Fruit fly (Drosophila melanogaster) whole organism, embryonic: ENCODE measurements around the gene qtc.
A peak's percentile ranks its signal among the peaks of the same experiment; 100 is the strongest.

Experiments used
- Adf1 ChIP-seq: fragments of 200-800 bp; sonication (Bioruptor generic); IDR thresholded peaks from 2 replicates; pipeline ENCODE4 v1.3.6; 2022; ENCODE audit warnings: missing biosample characterization, missing genetic modification characterization
- B-H2 ChIP-seq: fragments of 200-800 bp; sonication (Bioruptor generic); optimal IDR thresholded peaks from 2 replicates; lab custom pipeline; 2018; ENCODE audit warnings: missing biosample characterization, mild to moderate bottlenecking, missing genetic modification characterization
- Bdp1 ChIP-seq: fragments of 200-800 bp; sonication (Bioruptor generic); optimal IDR thresholded peaks from 3 replicates; lab custom pipeline; 2016; ENCODE audit warnings: missing biosample characterization, missing genetic modification characterization
- CG10462 ChIP-seq: fragments of 200-800 bp; sonication (Bioruptor generic); optimal IDR thresholded peaks from 2 replicates; lab custom pipeline; 2016; ENCODE audit warnings: missing biosample characterization, missing genetic modification characterization
- CG10543 ChIP-seq: fragments of 200-800 bp; sonication (Bioruptor generic); optimal IDR thresholded peaks from 3 replicates; lab custom pipeline; 2017; ENCODE audit warnings: missing biosample characterization, mild to moderate bottlenecking, missing genetic modification characterization, moderate library complexity
- CG12104 ChIP-seq: fragments of 200-800 bp; sonication (Bioruptor generic); optimal IDR thresholded peaks from 3 replicates; lab custom pipeline; 2016; ENCODE audit warnings: missing biosample characterization, missing genetic modification characterization
- CG12769 ChIP-seq: fragments of 200-800 bp; sonication (Bioruptor generic); optimal IDR thresholded peaks from 2 replicates; lab custom pipeline; 2019; ENCODE audit warnings: missing biosample characterization, mild to moderate bottlenecking, missing genetic modification characterization, moderate library complexity
- CG13287 ChIP-seq: fragments of 200-800 bp; sonication (Bioruptor generic); IDR thresholded peaks from 2 replicates; pipeline ENCODE4 v1.3.6; 2022; ENCODE audit warnings: missing biosample characterization, missing genetic modification characterization; ENCODE audit not compliant: partially characterized antibody
- CG15269 ChIP-seq: fragments of 200-800 bp; sonication (Bioruptor generic); optimal IDR thresholded peaks from 2 replicates; lab custom pipeline; 2018; ENCODE audit warnings: missing biosample characterization, mild to moderate bottlenecking, missing genetic modification characterization, moderate library complexity
- CG1603 ChIP-seq: fragments of 200-800 bp; sonication (Bioruptor generic); optimal IDR thresholded peaks from 2 replicates; lab custom pipeline; 2019; ENCODE audit warnings: missing biosample characterization, mild to moderate bottlenecking, missing genetic modification characterization, moderate library complexity
- CG17328 ChIP-seq: fragments of 200-800 bp; sonication (Bioruptor generic); IDR thresholded peaks from 2 replicates; pipeline ENCODE4 v1.3.6; 2022; ENCODE audit warnings: missing biosample characterization, missing genetic modification characterization
- CG18764 ChIP-seq: fragments of 200-800 bp; sonication (Bioruptor generic); optimal IDR thresholded peaks from 3 replicates; lab custom pipeline; 2016; ENCODE audit warnings: missing biosample characterization, missing genetic modification characterization
- CG31365 ChIP-seq: fragments of 200-800 bp; sonication (Bioruptor generic); optimal IDR thresholded peaks from 2 replicates; lab custom pipeline; 2018; ENCODE audit warnings: missing biosample characterization, mild to moderate bottlenecking, missing genetic modification characterization
- CG32532 ChIP-seq: fragments of 200-800 bp; sonication (Bioruptor generic); IDR thresholded peaks from 2 replicates; pipeline ENCODE4 v1.3.6; 2022; ENCODE audit warnings: missing biosample characterization, missing genetic modification characterization
- CG32772 ChIP-seq: fragments of 200-800 bp; sonication (Bioruptor generic); IDR thresholded peaks from 2 replicates; pipeline ENCODE4 v1.3.6; 2022; ENCODE audit warnings: missing biosample characterization, missing genetic modification characterization
- CG5953 ChIP-seq: fragments of 200-800 bp; sonication (Bioruptor generic); IDR thresholded peaks from 2 replicates; pipeline ENCODE4 v1.3.6; 2022; ENCODE audit warnings: missing biosample characterization, missing genetic modification characterization
- CG7786 ChIP-seq: fragments of 200-800 bp; sonication (Bioruptor generic); optimal IDR thresholded peaks from 2 replicates; lab custom pipeline; 2016; ENCODE audit warnings: missing biosample characterization, missing genetic modification characterization
- CG8359 ChIP-seq: fragments of 200-800 bp; sonication (Bioruptor generic); optimal IDR thresholded peaks from 2 replicates; lab custom pipeline; 2017; ENCODE audit warnings: missing biosample characterization, mild to moderate bottlenecking, missing genetic modification characterization, borderline replicate concordance
- CG9797 ChIP-seq: fragments of 200-800 bp; sonication (Bioruptor generic); optimal IDR thresholded peaks from 3 replicates; lab custom pipeline; 2018; ENCODE audit warnings: missing biosample characterization, mild to moderate bottlenecking, missing genetic modification characterization
- Camta ChIP-seq: fragments of 200-800 bp; sonication (Bioruptor generic); optimal IDR thresholded peaks from 2 replicates; lab custom pipeline; 2016; ENCODE audit warnings: missing biosample characterization, missing genetic modification characterization
- Elba2 ChIP-seq: fragments of 200-800 bp; sonication (Bioruptor generic); optimal IDR thresholded peaks from 3 replicates; lab custom pipeline; 2016; ENCODE audit warnings: missing biosample characterization, missing genetic modification characterization
- Hsf ChIP-seq: fragments of 200-800 bp; sonication (Bioruptor generic); optimal IDR thresholded peaks from 3 replicates; lab custom pipeline; 2016; ENCODE audit warnings: missing biosample characterization, missing genetic modification characterization
- NC2β ChIP-seq: fragments of 200-800 bp; sonication (Bioruptor generic); optimal IDR thresholded peaks from 2 replicates; lab custom pipeline; 2016; ENCODE audit warnings: missing biosample characterization, missing genetic modification characterization
- NFAT ChIP-seq: fragments of 200-800 bp; sonication (Bioruptor generic); IDR thresholded peaks from 2 replicates; pipeline ENCODE4 v1.3.6; 2022; ENCODE audit warnings: missing biosample characterization, missing genetic modification characterization
- Poxn ChIP-seq: fragments of 200-800 bp; sonication (Bioruptor generic); IDR thresholded peaks from 2 replicates; pipeline ENCODE4 v1.3.6; 2022; ENCODE audit warnings: missing biosample characterization, missing genetic modification characterization
- Trl ChIP-seq, 3 experiments: fragments of >200 bp in 2 of 3; fragments of 200-800 bp in 1 of 3; sonication (Bioruptor generic) in 1 of 3; optimal IDR thresholded peaks; 2 replicates in 1 of 3; 3 replicates in 2 of 3; lab custom pipeline; 2016 to 2017; ENCODE audit warnings: missing biosample characterization in 1 of 3, missing genetic modification characterization in 1 of 3
- Usf ChIP-seq: fragments of 200-800 bp; sonication (Bioruptor generic); optimal IDR thresholded peaks from 2 replicates; lab custom pipeline; 2017; ENCODE audit warnings: missing genotype, missing biosample characterization, missing genetic modification characterization
- Xrp1 ChIP-seq: fragments of 200-800 bp; sonication (Bioruptor generic); IDR thresholded peaks from 2 replicates; pipeline ENCODE4 v1.3.6; 2022; ENCODE audit warnings: missing biosample characterization, missing genetic modification characterization
- aop ChIP-seq: fragments of 200-800 bp; sonication (Bioruptor generic); IDR thresholded peaks from 2 replicates; pipeline ENCODE4 v1.3.6; 2022; ENCODE audit warnings: missing biosample characterization, missing genetic modification characterization
- az2 ChIP-seq: fragments of 200-800 bp; sonication (Bioruptor generic); optimal IDR thresholded peaks from 3 replicates; lab custom pipeline; 2016; ENCODE audit warnings: missing biosample characterization, missing genetic modification characterization
- bab2 ChIP-seq: fragments of 200-800 bp; sonication (Bioruptor generic); optimal IDR thresholded peaks from 2 replicates; lab custom pipeline; 2016; ENCODE audit warnings: missing biosample characterization, missing genetic modification characterization
- cad ChIP-seq: fragments of >200 bp; optimal IDR thresholded peaks from 2 replicates; lab custom pipeline; 2017; ENCODE audit warnings: missing biosample characterization, missing genetic modification characterization
- chinmo ChIP-seq: fragments of 200-800 bp; sonication (Bioruptor generic); IDR thresholded peaks from 4 replicates; pipeline ENCODE4 v1.3.6; 2022; ENCODE audit warnings: missing biosample characterization, missing genetic modification characterization; ENCODE audit not compliant: partially characterized antibody
- chm ChIP-seq: fragments of 200-800 bp; sonication (Bioruptor generic); IDR thresholded peaks from 2 replicates; pipeline ENCODE4 v1.3.6; 2022; ENCODE audit warnings: missing biosample characterization, missing genetic modification characterization
- ci ChIP-seq: fragments of 200-800 bp; sonication (Bioruptor generic); IDR thresholded peaks from 3 replicates; pipeline ENCODE4 v1.3.6; 2022; ENCODE audit warnings: missing biosample characterization, missing genetic modification characterization
- da ChIP-seq: fragments of 200-800 bp; sonication (Bioruptor generic); optimal IDR thresholded peaks from 2 replicates; lab custom pipeline; 2016; ENCODE audit warnings: missing biosample characterization, missing genetic modification characterization
- dm ChIP-seq: fragments of 200-800 bp; sonication (Bioruptor generic); optimal IDR thresholded peaks from 3 replicates; lab custom pipeline; 2016; ENCODE audit warnings: missing biosample characterization, missing genetic modification characterization
- en ChIP-seq: fragments of 200-800 bp; sonication (Bioruptor generic); optimal IDR thresholded peaks from 2 replicates; lab custom pipeline; 2016; ENCODE audit warnings: missing biosample characterization, missing genetic modification characterization
- ftz-f1 ChIP-seq: fragments of 200-800 bp; sonication (Bioruptor generic); optimal IDR thresholded peaks from 2 replicates; lab custom pipeline; 2016; ENCODE audit warnings: missing biosample characterization, missing genetic modification characterization
- her ChIP-seq: fragments of 200-800 bp; sonication (Bioruptor generic); optimal IDR thresholded peaks from 2 replicates; lab custom pipeline; 2016; ENCODE audit warnings: missing biosample characterization, missing genetic modification characterization
- lbe ChIP-seq: fragments of 200-800 bp; sonication (Bioruptor generic); optimal IDR thresholded peaks from 2 replicates; lab custom pipeline; 2016; ENCODE audit warnings: missing biosample characterization, mild to moderate bottlenecking, missing genetic modification characterization
- onecut ChIP-seq: fragments of 200-800 bp; sonication (Bioruptor generic); IDR thresholded peaks from 2 replicates; pipeline ENCODE4 v1.3.6; 2022; ENCODE audit warnings: missing biosample characterization, missing genetic modification characterization
- rib ChIP-seq: fragments of 200-800 bp; sonication (Bioruptor generic); IDR thresholded peaks from 2 replicates; pipeline ENCODE4 v1.3.6; 2022; ENCODE audit warnings: missing biosample characterization, missing genetic modification characterization
- row ChIP-seq: fragments of 200-800 bp; sonication (Bioruptor generic); IDR thresholded peaks from 3 replicates; pipeline ENCODE4 v1.3.6; 2022; ENCODE audit warnings: missing biosample characterization, missing genetic modification characterization
- sens ChIP-seq: fragments of 200-800 bp; sonication (Bioruptor generic); peaks from one replicate; lab custom pipeline; 2016; ENCODE audit warnings: missing biosample characterization, missing genetic modification characterization
- unc-4 ChIP-seq: fragments of 200-800 bp; sonication (Bioruptor generic); IDR thresholded peaks from 2 replicates; pipeline ENCODE4 v1.3.6; 2022; ENCODE audit warnings: missing biosample characterization, missing genetic modification characterization; ENCODE audit not compliant: partially characterized antibody
- unpg ChIP-seq: fragments of 200-800 bp; sonication (Bioruptor generic); optimal IDR thresholded peaks from 3 replicates; lab custom pipeline; 2018; ENCODE audit warnings: missing biosample characterization, mild to moderate bottlenecking, missing genetic modification characterization, moderate library complexity
- zfh1 ChIP-seq: fragments of 200-800 bp; sonication (Bioruptor generic); IDR thresholded peaks from 3 replicates; pipeline ENCODE4 v1.3.6; 2022; ENCODE audit warnings: missing biosample characterization, missing genetic modification characterization

qtc gene

DNA sequence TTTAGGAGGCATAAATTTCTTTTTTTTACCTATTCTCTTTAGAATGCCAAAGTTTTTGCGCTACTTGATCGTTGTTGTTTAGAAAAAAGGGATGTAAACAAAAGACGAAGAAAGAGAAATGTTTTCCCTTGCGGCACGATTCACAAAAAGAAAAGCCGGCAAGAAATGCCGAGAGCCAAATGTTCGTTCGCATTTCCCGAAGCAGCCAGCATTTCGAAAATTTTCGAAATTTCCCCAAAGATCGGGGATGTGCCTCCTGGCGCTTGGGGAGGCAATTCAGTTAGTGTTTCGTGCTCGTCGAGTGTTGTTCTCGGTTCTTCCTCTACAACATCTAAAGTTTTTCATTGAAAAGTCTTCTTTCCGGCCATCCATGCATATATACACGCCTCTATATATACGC, 40.0 kb downstream of the qtc start, which contains the start of gene Msp300 (continued):
- TF ChIP-seq CG10543 = peak; percentile 13
- TF ChIP-seq CG32532 (GFP tag; lab: Robert Waterston, UW) = 0 out of 2 replicates have a peak, but pooled peaks have one; percentile 5
- no peak for TF ChIP-seq NC2β (GFP tag; lab: Kevin White, UChicago)
- no peak for TF ChIP-seq dm
- no peak for TF ChIP-seq CG8359 (GFP tag; lab: Kevin White, UChicago)
- 0 out of 3 replicates have a peak, but pooled peaks have one; percentile 43 for TF ChIP-seq ci
- no peak for TF ChIP-seq cad (GFP tag; lab: Kevin White, UChicago)
- no peak for TF ChIP-seq CG7786 (GFP tag; lab: Kevin White, UChicago)
- peak; percentile 39 for TF ChIP-seq CG12769

DNA sequence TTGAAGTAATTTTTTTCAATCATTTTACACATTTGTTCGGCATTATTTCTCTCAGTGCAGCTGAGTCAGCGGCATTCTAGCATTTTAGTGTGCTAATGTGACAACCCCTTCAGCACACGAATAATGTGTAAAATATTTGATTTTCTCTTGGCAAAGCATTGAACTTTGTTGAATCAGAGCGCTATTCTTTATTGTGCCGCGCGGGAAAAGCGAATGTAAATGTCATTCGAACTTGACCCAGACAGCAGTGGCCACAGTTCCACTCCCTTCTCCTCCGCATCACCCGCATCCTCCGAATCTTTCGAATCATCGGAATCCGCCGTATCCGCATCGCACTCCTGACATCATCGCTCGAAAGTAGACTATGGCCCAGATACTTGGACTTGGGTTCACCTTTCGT, 43.1 kb downstream of the qtc start:
- no peak for TF ChIP-seq CG1603 (tag; lab: Kevin White, UChicago)
- no peak for TF ChIP-seq rib (GFP tag; lab: Robert Waterston, UW)
- 0 out of 3 replicates have a peak, but pooled peaks have one; percentile 33 for TF ChIP-seq zfh1 (GFP tag; lab: Robert Waterston, UW)
- no peak for TF ChIP-seq bab2 (GFP tag; lab: Kevin White, UChicago)
- TF ChIP-seq chm (GFP tag; lab: Robert Waterston, UW) = no peak
- TF ChIP-seq sens (GFP tag; lab: Kevin White, UChicago) = peak; percentile 74
- no peak for TF ChIP-seq CG12104 (GFP tag; lab: Kevin White, UChicago)
- TF ChIP-seq Usf (GFP tag; lab: Kevin White, UChicago) = no peak

DNA sequence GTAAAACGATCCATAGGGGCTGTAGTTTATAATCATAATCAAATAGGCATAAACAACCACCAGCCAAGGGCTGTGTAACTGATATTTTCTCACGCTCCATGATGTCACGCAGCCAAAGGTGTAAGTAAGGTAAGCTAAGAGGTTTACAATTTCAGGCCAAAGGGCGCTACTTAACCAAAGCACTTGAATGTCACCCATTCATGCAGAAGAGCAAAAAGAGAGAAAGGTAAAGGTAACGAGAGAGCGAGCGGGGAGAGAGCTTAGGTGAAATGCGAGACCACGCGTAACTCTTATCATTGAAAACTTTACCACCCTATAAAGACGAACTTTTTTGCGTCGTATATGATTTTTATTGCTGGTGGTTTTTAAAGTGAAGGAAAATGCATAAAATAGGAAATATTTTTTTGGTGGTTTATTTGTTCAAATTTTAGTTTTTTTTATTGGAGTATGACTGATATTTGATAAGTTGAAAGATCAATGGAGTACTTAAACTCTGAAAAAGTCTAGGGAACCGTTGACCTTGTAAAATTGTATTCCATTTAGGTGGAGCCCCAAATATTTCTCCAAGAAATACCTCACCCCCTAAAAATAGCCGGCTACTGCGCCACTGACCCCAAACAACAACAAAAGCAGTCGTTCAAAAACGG, 47.1 kb downstream of the qtc start:
- TF ChIP-seq CG32772 (GFP tag; lab: Robert Waterston, UW) (peak; percentile 91), onecut (peak; percentile 85), Poxn (peak; percentile 88), Trl (optimal IDR thresholded peaks at IDR 0.05; lab: Kevin White, UChicago) (peak in 1 of 2 experiments; percentile 78), Trl (GFP tag; optimal IDR thresholded peaks at IDR 0.05; lab: Kevin White, UChicago) (peak; percentile 95), ftz-f1 (peak; percentile 77), lbe (GFP tag; lab: Kevin White, UChicago) (peak; percentile 92), CG18764 (GFP tag; lab: Kevin White, UChicago) (peak; percentile 88), row (peak; percentile 97), CG5953 (GFP tag; lab: Robert Waterston, UW) (peak; percentile 94), B-H2 (GFP tag; lab: Kevin White, UChicago) (peak; percentile 82), CG15269 (peak; percentile 96), unc-4 (GFP tag; lab: Robert Waterston, UW) (no peak), NFAT (GFP tag; lab: Robert Waterston, UW) (peak; percentile 97), Hsf (GFP tag; lab: Kevin White, UChicago) (peak; percentile 97), da (GFP tag; lab: Kevin White, UChicago) (peak; percentile 92), aop (GFP tag; lab: Robert Waterston, UW) (peak; percentile 85), Xrp1 (GFP tag; lab: Robert Waterston, UW) (peak; percentile 93), her (GFP tag; lab: Kevin White, UChicago) (peak; percentile 95), Bdp1 (GFP tag; lab: Kevin White, UChicago) (peak; percentile 93), en (GFP tag; lab: Kevin White, UChicago) (peak; percentile 92), CG9797 (GFP tag; lab: Kevin White, UChicago) (no peak), CG17328 (GFP tag; lab: Robert Waterston, UW) (peak; percentile 90), CG10462 (GFP tag; lab: Kevin White, UChicago) (peak; percentile 91), unpg (GFP tag; lab: Kevin White, UChicago) (peak; percentile 93), Elba2 (GFP tag; lab: Kevin White, UChicago) (peak; percentile 12), CG31365 (tag; lab: Kevin White, UChicago) (peak; percentile 72), chinmo (GFP tag; lab: Robert Waterston, UW) (no peak), Camta (GFP tag; lab: Kevin White, UChicago) (peak; percentile 98), CG13287 (GFP tag; lab: Robert Waterston, UW) (no peak), Adf1 (peak; percentile 76), az2 (GFP tag; lab: Kevin White, UChicago) (peak; percentile 95)
